Worm (Caenorhabditis elegans): ENCODE results near the gene faah-5.

ce11 chrIII:11900022-11900421 lies 8.8 kb upstream of the faah-5 start:
- TF ChIP-seq mep-1 (tag; optimal IDR thresholded peaks at IDR 0.05) = no peak
- TF ChIP-seq ztf-11 (tag; optimal IDR thresholded peaks at IDR 0.05) = no peak
- no peak for TF ChIP-seq sdz-12 (GFP tag; optimal IDR thresholded peaks at IDR 0.05)
- no peak for TF ChIP-seq lin-39 (tag; optimal IDR thresholded peaks at IDR 0.05)
- TF ChIP-seq mes-2 (tag; optimal IDR thresholded peaks at IDR 0.05; ENCODE audit: poor library complexity, severe bottlenecking) = no peak
- TF ChIP-seq snpc-4 (tag; optimal IDR thresholded peaks at IDR 0.05) = no peak
- no peak for TF ChIP-seq nhr-6 (tag; optimal IDR thresholded peaks at IDR 0.05)
- TF ChIP-seq nhr-28 (tag; optimal IDR thresholded peaks at IDR 0.05) = no peak
- TF ChIP-seq aha-1 (tag) = no peak
- TF ChIP-seq nhr-76 (tag; optimal IDR thresholded peaks at IDR 0.05) = no peak
- no peak for TF ChIP-seq ama-1 (optimal IDR thresholded peaks at IDR 0.05)

Measured in whole organism, L4 larva.